Worm (Caenorhabditis elegans): Measurements from ENCODE around the gene acr-14.
A peak's percentile ranks its signal among the peaks of the same experiment; 100 is the strongest.

acr-14 gene

DNA sequence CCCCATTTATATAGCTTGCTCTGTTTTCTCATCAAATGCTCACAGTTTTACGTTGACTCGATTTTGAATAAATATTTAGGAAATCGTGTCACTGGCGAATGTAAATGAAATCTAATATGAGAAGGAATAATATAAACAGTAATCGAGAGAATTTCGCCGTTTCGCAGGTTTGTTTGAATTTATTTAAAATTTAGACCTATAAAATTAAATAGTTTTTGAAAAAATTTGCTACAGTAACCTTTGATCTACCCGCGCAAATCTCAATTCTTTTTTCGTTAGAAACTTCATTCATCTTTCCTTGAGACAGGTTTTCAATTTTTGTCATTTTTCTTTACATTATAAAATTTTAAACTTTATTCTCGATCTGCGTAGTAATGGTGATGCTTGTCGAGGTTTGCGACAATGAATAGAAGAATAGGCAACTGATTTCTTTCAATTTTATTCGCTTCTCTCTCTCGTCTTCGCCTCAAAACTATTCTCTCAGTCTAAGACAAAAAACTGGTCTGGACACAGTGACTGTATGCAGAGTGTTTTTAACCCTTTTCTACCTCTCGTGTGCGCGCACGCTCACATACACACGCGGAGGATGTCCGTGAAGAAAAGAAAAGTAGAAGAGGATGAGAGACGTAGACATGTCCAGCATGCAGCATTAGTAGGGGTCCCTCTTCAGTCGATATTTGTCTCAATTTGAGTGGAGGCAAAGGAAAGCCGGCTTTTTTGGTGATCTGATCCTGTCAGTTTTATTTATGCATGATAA lies 45.5 kb upstream of the acr-14 start, which contains the start of gene dab-1 (continued):
- peak; percentile 76 for TF ChIP-seq hlh-30 (tag; optimal IDR thresholded peaks at IDR 0.05; ENCODE audit: insufficient read depth)
- no peak for TF ChIP-seq F49E8.2 (tag; optimal IDR thresholded peaks at IDR 0.05; ENCODE audit: borderline replicate concordance)
- TF ChIP-seq aly-2 (tag; optimal IDR thresholded peaks at IDR 0.05), result no peak
- no peak for TF ChIP-seq arid-1 (GFP tag; conservative IDR thresholded peaks at IDR 0.05)
- TF ChIP-seq F26F4.8 (GFP tag; conservative IDR thresholded peaks at IDR 0.05), result no peak
- TF ChIP-seq lin-15B (tag; optimal IDR thresholded peaks at IDR 0.05), result no peak
- TF ChIP-seq nhr-10 (tag; optimal IDR thresholded peaks at IDR 0.05), result no peak
- TF ChIP-seq attf-4 (tag; optimal IDR thresholded peaks at IDR 0.05), result no peak
- TF ChIP-seq snpc-1.2 (GFP tag; IDR thresholded peaks at IDR 0.05), result no peak
- TF ChIP-seq jun-1 (tag; optimal IDR thresholded peaks at IDR 0.05), result no peak
- TF ChIP-seq saeg-2 (GFP tag; IDR thresholded peaks at IDR 0.05), result no peak
- no peak for TF ChIP-seq daf-16 (GFP tag; optimal IDR thresholded peaks at IDR 0.05)
- TF ChIP-seq daf-16 (tag; optimal IDR thresholded peaks at IDR 0.05), result no peak
- TF ChIP-seq madf-5 (GFP tag; IDR thresholded peaks at IDR 0.05), result no peak
- no peak for TF ChIP-seq duxl-1 (tag; optimal IDR thresholded peaks at IDR 0.05; ENCODE audit: poor library complexity)
- TF ChIP-seq zfp-3 (GFP tag; conservative IDR thresholded peaks at IDR 0.05), result no peak
- TF ChIP-seq dmd-6 (GFP tag; IDR thresholded peaks at IDR 0.05), result no peak
- TF ChIP-seq mxl-3 (GFP tag; optimal IDR thresholded peaks at IDR 0.05), result peak; percentile 94
- TF ChIP-seq pha-4 (GFP tag; IDR thresholded peaks at IDR 0.05), result no peak
- no peak for TF ChIP-seq pha-4 (tag; optimal IDR thresholded peaks at IDR 0.05)
- TF ChIP-seq nhr-102 (tag; optimal IDR thresholded peaks at IDR 0.05), result no peak
- TF ChIP-seq F10B5.3 (tag; optimal IDR thresholded peaks at IDR 0.05), result no peak
- peak; percentile 56 for TF ChIP-seq mep-1 (tag; optimal IDR thresholded peaks at IDR 0.05)
- TF ChIP-seq skn-1 (tag; optimal IDR thresholded peaks at IDR 0.05), result no peak
- TF ChIP-seq ztf-11 (tag; optimal IDR thresholded peaks at IDR 0.05), result no peak
- TF ChIP-seq set-16 (GFP tag; IDR thresholded peaks at IDR 0.05), result no peak
- TF ChIP-seq spr-3 (GFP tag; optimal IDR thresholded peaks at IDR 0.05), result no peak
- 0 out of 2 replicates have a peak, but pooled peaks have one; percentile 24 for TF ChIP-seq lin-38 (GFP tag; IDR thresholded peaks at IDR 0.05)
- TF ChIP-seq lim-7 (GFP tag; IDR thresholded peaks at IDR 0.05), result no peak
- peak; percentile 41 for TF ChIP-seq nhr-77 (tag; optimal IDR thresholded peaks at IDR 0.05)
- no peak for TF ChIP-seq dmd-8 (GFP tag; IDR thresholded peaks at IDR 0.05)
- peak; percentile 73 for TF ChIP-seq aha-1 (tag)
- no peak for TF ChIP-seq vab-7 (GFP tag; IDR thresholded peaks at IDR 0.05)
- TF ChIP-seq dmd-9 (GFP tag; IDR thresholded peaks at IDR 0.05), result no peak
- TF ChIP-seq zip-11 (GFP tag; IDR thresholded peaks at IDR 0.05), result no peak
- TF ChIP-seq dpl-1 (GFP tag; optimal IDR thresholded peaks at IDR 0.05), result no peak
- TF ChIP-seq nhr-237 (tag; optimal IDR thresholded peaks at IDR 0.05), result no peak
- no peak for TF ChIP-seq ZK546.5 (tag; optimal IDR thresholded peaks at IDR 0.05)
- TF ChIP-seq pqm-1 (tag; optimal IDR thresholded peaks at IDR 0.05), result no peak

- TF ChIP-seq tag-97 (GFP tag; IDR thresholded peaks at IDR 0.05), result no peak
- no peak for TF ChIP-seq nhr-42 (GFP tag; IDR thresholded peaks at IDR 0.05)
- TF ChIP-seq ctbp-1 (GFP tag; IDR thresholded peaks at IDR 0.05), result no peak
- no peak for TF ChIP-seq dmd-6 (GFP tag; IDR thresholded peaks at IDR 0.05)
- no peak for TF ChIP-seq nhr-48 (tag; optimal IDR thresholded peaks at IDR 0.05)
- no peak for TF ChIP-seq dmd-8 (GFP tag; IDR thresholded peaks at IDR 0.05)
- TF ChIP-seq unc-62 (GFP tag; optimal IDR thresholded peaks at IDR 0.05 in 1 of 2), result peak in 1 of 2 experiments; percentile 96
- no peak for TF ChIP-seq unc-62 (tag; optimal IDR thresholded peaks at IDR 0.05)
- no peak for TF ChIP-seq snpc-4 (tag; optimal IDR thresholded peaks at IDR 0.05)
These were observed 43.3 kb upstream of the acr-14 start for ce11 chrII:8220267-8220666.

Data from whole organism, L4 larva.